Fruit fly (Drosophila melanogaster) whole organism, wandering third instar larva: ENCODE data around the gene Miga.

Experiments used
- CG32264 ChIP-seq: fragments of 200-800 bp; sonication (Bioruptor generic); optimal IDR thresholded peaks from 2 replicates; lab custom pipeline; 2016; ENCODE audit warnings: missing biosample characterization, missing genetic modification characterization
- Dfd ChIP-seq: fragments of >200 bp; optimal IDR thresholded peaks from 2 replicates; lab custom pipeline; 2017; ENCODE audit warnings: missing biosample characterization, missing genetic modification characterization
- GATAd ChIP-seq: sonication (Bioruptor generic); optimal IDR thresholded peaks from 2 replicates; lab custom pipeline; 2016; ENCODE audit warnings: missing biosample characterization, missing genetic modification characterization
- Hr83 ChIP-seq: fragments of 200-300 bp; sonication (Bioruptor generic); optimal IDR thresholded peaks from 2 replicates; lab custom pipeline; 2016; ENCODE audit warnings: missing biosample characterization, mild to moderate bottlenecking, missing genetic modification characterization, moderate library complexity; ENCODE audit not compliant: poor library complexity, severe bottlenecking
- Mio ChIP-seq: sonication (Bioruptor generic); optimal IDR thresholded peaks from 2 replicates; lab custom pipeline; 2016; ENCODE audit warnings: missing biosample characterization, missing genetic modification characterization
- N ChIP-seq: fragments of >200 bp; optimal IDR thresholded peaks from 2 replicates; lab custom pipeline; 2018; ENCODE audit warnings: missing biosample characterization, missing external identifiers, missing genetic modification characterization
- OdsH ChIP-seq: fragments of 200-800 bp; sonication (Bioruptor generic); optimal IDR thresholded peaks from 2 replicates; lab custom pipeline; 2016; ENCODE audit warnings: missing biosample characterization, mild to moderate bottlenecking, missing genetic modification characterization
- Vsx2 ChIP-seq: fragments of 200-300, 225-300 bp; sonication (Bioruptor generic); optimal IDR thresholded peaks from 2 replicates; lab custom pipeline; 2018; ENCODE audit warnings: missing biosample characterization, missing genetic modification characterization; ENCODE audit not compliant: partially characterized antibody
- brk ChIP-seq: fragments of 200-800 bp; sonication (Bioruptor generic); optimal IDR thresholded peaks from 2 replicates; lab custom pipeline; 2016; ENCODE audit warnings: missing biosample characterization, mild to moderate bottlenecking, missing genetic modification characterization
- dsf ChIP-seq: sonication (Bioruptor generic); optimal IDR thresholded peaks from 2 replicates; lab custom pipeline; 2016; ENCODE audit warnings: missing biosample characterization, missing genetic modification characterization, borderline replicate concordance
- fru ChIP-seq: fragments of 200-800 bp; sonication (Bioruptor generic); optimal IDR thresholded peaks from 3 replicates; lab custom pipeline; 2016; ENCODE audit warnings: missing biosample characterization, mild to moderate bottlenecking, missing genetic modification characterization
- psq ChIP-seq: fragments of 200-800 bp; sonication (Bioruptor generic); optimal IDR thresholded peaks from 3 replicates; lab custom pipeline; 2017; ENCODE audit warnings: missing biosample characterization, mild to moderate bottlenecking, missing genetic modification characterization, moderate library complexity
- rgr ChIP-seq: fragments of 200-800 bp; sonication (Bioruptor generic); optimal IDR thresholded peaks from 3 replicates; lab custom pipeline; 2016; ENCODE audit warnings: missing biosample characterization, mild to moderate bottlenecking, missing genetic modification characterization
- tai ChIP-seq: sonication (Bioruptor generic); optimal IDR thresholded peaks from 2 replicates; lab custom pipeline; 2016; ENCODE audit warnings: missing biosample characterization, missing genetic modification characterization

dm6 chrX:8442912-8443311 is 5.3 kb upstream of the Miga start:
- TF ChIP-seq tai (GFP tag; lab: Kevin White, UChicago) (no peak), GATAd (no peak), Mio (no peak), N (GFP tag; lab: Kevin White, UChicago) (no peak), Hr83 (GFP tag; lab: Kevin White, UChicago) (no peak), OdsH (GFP tag; lab: Kevin White, UChicago) (no peak), Dfd (GFP tag; lab: Kevin White, UChicago) (no peak), psq (GFP tag; lab: Kevin White, UChicago) (no peak), fru (GFP tag; lab: Kevin White, UChicago) (no peak), CG32264 (GFP tag; lab: Kevin White, UChicago) (no peak), rgr (GFP tag; lab: Kevin White, UChicago) (no peak), Vsx2 (no peak), brk (GFP tag; lab: Kevin White, UChicago) (no peak), dsf (GFP tag; lab: Kevin White, UChicago) (no peak)
